Fruit fly (Drosophila melanogaster): Measurements from ENCODE around the gene ND-B18.

ND-B18 gene

dm6 chrX:15042499-15042898 is 21.0 kb upstream of the ND-B18 start (continued):
- TF ChIP-seq Ets21C (GFP tag; optimal IDR thresholded peaks at IDR 0.05) (peak; percentile 41), cyc (GFP tag; optimal IDR thresholded peaks at IDR 0.05) (peak; percentile 26), Hr38 (GFP tag; optimal IDR thresholded peaks at IDR 0.05) (no peak)

- TF ChIP-seq CG32006 (GFP tag; optimal IDR thresholded peaks at IDR 0.05), result peak; percentile 88
- TF ChIP-seq CG3032 (tag; optimal IDR thresholded peaks at IDR 0.05), result peak; percentile 52
- TF ChIP-seq CG6792 (GFP tag; optimal IDR thresholded peaks at IDR 0.05), result peak; percentile 82
- TF ChIP-seq Smox (GFP tag; optimal IDR thresholded peaks at IDR 0.05), result peak; percentile 81
- peak; percentile 85 for TF ChIP-seq Hr4 (GFP tag; optimal IDR thresholded peaks at IDR 0.05)
- TF ChIP-seq achi (GFP tag; optimal IDR thresholded peaks at IDR 0.05), result peak; percentile 77
- no peak for TF ChIP-seq ss (GFP tag; optimal IDR thresholded peaks at IDR 0.05)
- TF ChIP-seq CG10669 (GFP tag; optimal IDR thresholded peaks at IDR 0.05), result peak; percentile 67
- peak; percentile 74 for TF ChIP-seq CG34406 (GFP tag; optimal IDR thresholded peaks at IDR 0.05)
- TF ChIP-seq dac (GFP tag; optimal IDR thresholded peaks at IDR 0.05), result peak; percentile 50
- peak; percentile 35 for TF ChIP-seq CG11762 (GFP tag; optimal IDR thresholded peaks at IDR 0.05; ENCODE audit: insufficient read depth)
- TF ChIP-seq Sox15 (GFP tag; optimal IDR thresholded peaks at IDR 0.05), result peak; percentile 46
- peak; percentile 80 for TF ChIP-seq Eip75B (GFP tag; optimal IDR thresholded peaks at IDR 0.05)
- peak; percentile 73 for TF ChIP-seq CG10631 (GFP tag; optimal IDR thresholded peaks at IDR 0.05)
- TF ChIP-seq CG6854 (GFP tag; optimal IDR thresholded peaks at IDR 0.05), result no peak
- peak; percentile 73 for TF ChIP-seq Lpt (GFP tag; optimal IDR thresholded peaks at IDR 0.05)
- peak; percentile 40 for TF ChIP-seq dsx (GFP tag; optimal IDR thresholded peaks at IDR 0.05; ENCODE audit: poor library complexity, severe bottlenecking)
- TF ChIP-seq fd85E (GFP tag; optimal IDR thresholded peaks at IDR 0.05), result no peak
- TF ChIP-seq CG6808 (GFP tag; optimal IDR thresholded peaks at IDR 0.05), result no peak
- peak; percentile 74 for TF ChIP-seq Ets96B (tag; optimal IDR thresholded peaks at IDR 0.05)
- TF ChIP-seq acj6 (GFP tag; optimal IDR thresholded peaks at IDR 0.05), result peak; percentile 80
- TF ChIP-seq topi (GFP tag; optimal IDR thresholded peaks at IDR 0.05), result peak; percentile 84
- peak; percentile 85 for TF ChIP-seq CG3919 (GFP tag; optimal IDR thresholded peaks at IDR 0.05)
- TF ChIP-seq CG8632 (GFP tag; optimal IDR thresholded peaks at IDR 0.05), result peak; percentile 78
- peak; percentile 86 for TF ChIP-seq pdm3 (GFP tag; optimal IDR thresholded peaks at IDR 0.05)
- TF ChIP-seq esn (GFP tag; optimal IDR thresholded peaks at IDR 0.05), result peak; percentile 87
- peak; percentile 12 for TF ChIP-seq CG8319 (GFP tag; optimal IDR thresholded peaks at IDR 0.05)
- TF ChIP-seq CG9139 (GFP tag; optimal IDR thresholded peaks at IDR 0.05), result peak; percentile 12
- peak; percentile 82 for TF ChIP-seq net (GFP tag; optimal IDR thresholded peaks at IDR 0.05)
- TF ChIP-seq Met (GFP tag; optimal IDR thresholded peaks at IDR 0.05), result peak; percentile 82
- TF ChIP-seq vri (GFP tag; optimal IDR thresholded peaks at IDR 0.05), result peak; percentile 64
- TF ChIP-seq Blimp-1 (GFP tag; optimal IDR thresholded peaks at IDR 0.05), result peak; percentile 12
- TF ChIP-seq CG16779 (tag; optimal IDR thresholded peaks at IDR 0.05), result peak; percentile 63
- peak; percentile 57 for TF ChIP-seq CG4318 (GFP tag; optimal IDR thresholded peaks at IDR 0.05)
- no peak for TF ChIP-seq fd59A (GFP tag; optimal IDR thresholded peaks at IDR 0.05)
- peak; percentile 60 for TF ChIP-seq CG11902 (GFP tag; optimal IDR thresholded peaks at IDR 0.05)
- TF ChIP-seq CG15336 (GFP tag; IDR thresholded peaks at IDR 0.05), result peak; percentile 93
- TF ChIP-seq CG8119 (GFP tag; IDR thresholded peaks at IDR 0.05), result peak; percentile 89
- peak; percentile 45 for TF ChIP-seq spab (GFP tag; optimal IDR thresholded peaks at IDR 0.05)
- TF ChIP-seq CG1621 (tag; optimal IDR thresholded peaks at IDR 0.05), result peak; percentile 46
- peak; percentile 88 for TF ChIP-seq Hr39 (GFP tag; optimal IDR thresholded peaks at IDR 0.05)
- TF ChIP-seq CG31627 (GFP tag; optimal IDR thresholded peaks at IDR 0.05), result peak; percentile 82
- peak; percentile 82 for TF ChIP-seq OdsH (GFP tag; optimal IDR thresholded peaks at IDR 0.05)
- TF ChIP-seq Eip93F (GFP tag; optimal IDR thresholded peaks at IDR 0.05), result peak; percentile 68
- TF ChIP-seq CG11294 (GFP tag; IDR thresholded peaks at IDR 0.05), result peak; percentile 77
- no peak for TF ChIP-seq Hr38 (GFP tag; optimal IDR thresholded peaks at IDR 0.05)
- peak; percentile 87 for TF ChIP-seq Gug (GFP tag; IDR thresholded peaks at IDR 0.05)
These were observed 20.4 kb upstream of the ND-B18 start for dm6 chrX:15043013-15043699.

Data from whole organism, prepupa.